Fruit fly (Drosophila melanogaster): ENCODE measurements around the gene Rpt2.

Gene Rpt2

DNA sequence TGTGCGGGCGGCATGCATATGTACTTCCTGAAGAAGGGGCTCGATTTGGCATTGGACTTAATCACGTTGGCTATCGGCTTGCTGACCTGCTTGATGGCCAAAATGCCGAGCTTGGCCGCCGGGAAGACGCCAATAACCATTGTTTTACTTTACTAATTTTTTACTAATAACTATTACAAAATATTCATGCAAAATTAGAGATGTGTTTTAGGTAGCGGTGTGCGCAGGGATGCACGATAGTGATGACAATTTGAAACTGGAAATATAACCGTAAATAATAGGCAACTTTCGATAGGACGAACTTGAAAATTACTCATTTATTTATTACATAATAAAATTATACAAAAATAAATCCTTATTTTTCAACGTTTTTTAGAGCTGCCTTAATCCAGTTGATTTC, 3.9 kb downstream of the Rpt2 start, which contains the start of gene CG13601 (continued):
- peak; percentile 51; the same call in 1 of the 3 replicates for TF ChIP-seq zen2 (GFP tag; IDR thresholded peaks at IDR 0.05; ENCODE audit: partially characterized antibody)
- peak; percentile 11 for TF ChIP-seq Meics (GFP tag; optimal IDR thresholded peaks at IDR 0.05)
- TF ChIP-seq CG15514 (GFP tag; optimal IDR thresholded peaks at IDR 0.05), result peak; percentile 64
- no peak for TF ChIP-seq CG9437 (GFP tag; optimal IDR thresholded peaks at IDR 0.05)
- TF ChIP-seq crc (GFP tag; optimal IDR thresholded peaks at IDR 0.05), result no peak
- TF ChIP-seq NFAT (GFP tag; IDR thresholded peaks at IDR 0.05), result peak; percentile 56; the same call in 1 of the 2 replicates
- no peak for TF ChIP-seq CG17328 (GFP tag; IDR thresholded peaks at IDR 0.05)
- peak; percentile 54 for TF ChIP-seq CG7928 (GFP tag; optimal IDR thresholded peaks at IDR 0.05)
- TF ChIP-seq CG4328 (GFP tag; optimal IDR thresholded peaks at IDR 0.05), result peak; percentile 36
- peak; percentile 67; the same call in 2 of the 3 replicates for TF ChIP-seq CG6791 (GFP tag; IDR thresholded peaks at IDR 0.05; ENCODE audit: partially characterized antibody)
- TF ChIP-seq CG9817 (tag; optimal IDR thresholded peaks at IDR 0.05), result peak; percentile 12
- TF ChIP-seq onecut (GFP tag; IDR thresholded peaks at IDR 0.05), result no peak
- peak; percentile 39 for TF ChIP-seq Chrac-16 (GFP tag; optimal IDR thresholded peaks at IDR 0.05)
- no peak for TF ChIP-seq CG8281 (tag; optimal IDR thresholded peaks at IDR 0.05)
- TF ChIP-seq NC2α (GFP tag; optimal IDR thresholded peaks at IDR 0.05), result no peak
- TF ChIP-seq tna (GFP tag; IDR thresholded peaks at IDR 0.05; ENCODE audit: partially characterized antibody), result no peak
- TF ChIP-seq unc-4 (GFP tag; IDR thresholded peaks at IDR 0.05; ENCODE audit: partially characterized antibody), result peak; percentile 87
- peak; percentile 89 for TF ChIP-seq CG17186 (GFP tag; optimal IDR thresholded peaks at IDR 0.05)
- peak; percentile 27 for TF ChIP-seq CG2712 (tag; optimal IDR thresholded peaks at IDR 0.05)
- no peak for TF ChIP-seq crol (GFP tag; IDR thresholded peaks at IDR 0.05)
- peak; percentile 31 for TF ChIP-seq Max (GFP tag; optimal IDR thresholded peaks at IDR 0.05)
- TF ChIP-seq CG5245 (GFP tag; optimal IDR thresholded peaks at IDR 0.05), result no peak
- TF ChIP-seq CHES-1-like (GFP tag; optimal IDR thresholded peaks at IDR 0.05), result no peak
- peak; percentile 37; the same call in 1 of the 2 replicates for TF ChIP-seq CG14014 (GFP tag; IDR thresholded peaks at IDR 0.05)
- TF ChIP-seq CG4854 (GFP tag; optimal IDR thresholded peaks at IDR 0.05), result peak; percentile 19
- peak; percentile 53 for TF ChIP-seq CG8924 (tag; optimal IDR thresholded peaks at IDR 0.05)
- TF ChIP-seq maf-S (GFP tag; optimal IDR thresholded peaks at IDR 0.05), result no peak
- TF ChIP-seq CG31441 (GFP tag; IDR thresholded peaks at IDR 0.05), result 0 out of 2 replicates have a peak, but pooled peaks have one; percentile 11
- TF ChIP-seq stwl (tag; optimal IDR thresholded peaks at IDR 0.05), result peak; percentile 30
- TF ChIP-seq sqz (GFP tag; optimal IDR thresholded peaks at IDR 0.05), result peak; percentile 43
- TF ChIP-seq lov (optimal IDR thresholded peaks at IDR 0.05), result no peak
- no peak for TF ChIP-seq lov (GFP tag; IDR thresholded peaks at IDR 0.05)
- peak; percentile 41 for TF ChIP-seq CG32532 (GFP tag; IDR thresholded peaks at IDR 0.05)
- peak; percentile 24 for TF ChIP-seq Ets97D (GFP tag; optimal IDR thresholded peaks at IDR 0.05)
- no peak for TF ChIP-seq CG13123 (GFP tag; optimal IDR thresholded peaks at IDR 0.05)
- TF ChIP-seq CG34422 (GFP tag; IDR thresholded peaks at IDR 0.05), result peak; percentile 49; the same call in 1 of the 3 replicates
- TF ChIP-seq CoRest (tag; optimal IDR thresholded peaks at IDR 0.05), result peak; percentile 33
- TF ChIP-seq CG11456 (GFP tag; IDR thresholded peaks at IDR 0.05), result peak; percentile 64; the same call in 2 of the 3 replicates
- no peak for TF ChIP-seq zf30C (GFP tag; optimal IDR thresholded peaks at IDR 0.05)
- TF ChIP-seq Atf3 (GFP tag; optimal IDR thresholded peaks at IDR 0.05), result no peak
- no peak for TF ChIP-seq CG11560 (tag; IDR thresholded peaks at IDR 0.05)

DNA sequence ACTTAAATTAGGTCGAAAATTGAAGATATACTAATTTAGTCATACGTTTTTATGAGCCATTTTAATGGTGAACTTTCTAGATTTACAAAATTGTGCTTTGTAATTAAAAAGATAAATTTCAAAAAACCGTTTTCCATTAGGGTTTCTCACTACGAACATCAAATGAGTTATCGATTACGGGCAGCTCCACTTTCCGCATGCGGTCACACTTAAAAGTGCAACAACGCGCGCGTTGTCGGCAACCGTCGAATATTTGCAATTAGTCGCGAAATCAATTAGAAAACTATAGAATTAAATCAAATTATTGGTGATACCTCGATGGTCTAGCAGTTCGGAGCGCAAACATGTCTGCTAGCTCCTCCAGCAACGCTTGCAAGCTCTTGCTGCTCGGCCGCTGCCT, 7.2 kb downstream of the Rpt2 start, which contains the start of gene Ndc1:
TSS of gene Ndc1 (plus strand) at position 200 of the 400 bp plus-strand sequence.
- TF ChIP-seq CG9797 (GFP tag; optimal IDR thresholded peaks at IDR 0.05), result peak; percentile 79
- TF ChIP-seq fu2 (GFP tag; optimal IDR thresholded peaks at IDR 0.05), result no peak
- TF ChIP-seq Dbx (GFP tag; IDR thresholded peaks at IDR 0.05), result no peak
- no peak for TF ChIP-seq CG17802 (tag; optimal IDR thresholded peaks at IDR 0.05)
- no peak for TF ChIP-seq CG9876 (GFP tag; optimal IDR thresholded peaks at IDR 0.05)
- no peak for TF ChIP-seq CG1832 (GFP tag; optimal IDR thresholded peaks at IDR 0.05)
- TF ChIP-seq Stat92E (GFP tag; optimal IDR thresholded peaks at IDR 0.05), result no peak
- TF ChIP-seq Optix (GFP tag; IDR thresholded peaks at IDR 0.05), result no peak
- no peak for TF ChIP-seq Hand (GFP tag; optimal IDR thresholded peaks at IDR 0.05)
- TF ChIP-seq Sin3A (optimal IDR thresholded peaks at IDR 0.05), result peak; percentile 42
- no peak for TF ChIP-seq HLH3B (GFP tag; IDR thresholded peaks at IDR 0.05)
- no peak for TF ChIP-seq CG12155 (GFP tag; optimal IDR thresholded peaks at IDR 0.05)
- TF ChIP-seq zf30C (GFP tag; optimal IDR thresholded peaks at IDR 0.05), result no peak
- no peak for TF ChIP-seq Poxn (GFP tag; IDR thresholded peaks at IDR 0.05)

Measured in whole organism, embryonic.